Fruit fly (Drosophila melanogaster): Measurements from ENCODE around the gene Dhc64C.

DNA sequence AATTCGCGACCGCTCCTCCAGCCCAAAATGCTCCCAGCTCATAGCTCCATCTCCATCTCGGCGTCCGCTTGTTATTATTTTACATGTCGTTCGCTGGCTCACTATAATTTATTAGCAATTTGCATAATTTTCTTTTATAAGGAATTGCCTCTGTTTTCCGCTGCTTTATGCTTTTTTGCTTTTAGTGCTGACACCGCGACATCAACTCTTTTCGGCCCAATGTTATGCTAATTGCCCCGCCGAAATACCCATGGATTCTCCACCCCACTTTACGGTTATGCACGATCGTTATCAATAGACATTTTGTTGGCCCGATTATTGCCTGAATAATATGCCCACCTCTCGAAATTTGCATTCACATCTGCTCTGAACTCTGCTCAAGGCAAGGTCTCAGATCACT is 29.7 kb upstream of the Dhc64C start:
- TF ChIP-seq CG34367 (tag; optimal IDR thresholded peaks at IDR 0.05) (no peak), CG8159 (tag; optimal IDR thresholded peaks at IDR 0.05) (no peak), gl (tag; optimal IDR thresholded peaks at IDR 0.05) (no peak)
